Worm (Caenorhabditis elegans) whole organism, early embryonic: ENCODE data around the gene ttr-27.

Source experiments
- F13C5.2 ChIP-seq: sonication (generic microtip); optimal IDR thresholded peaks from 2 replicates; lab custom pipeline; 2017; ENCODE audit warnings: mild to moderate bottlenecking, missing genetic modification characterization, inconsistent platforms, missing compliant biosample characterization
- ama-1 ChIP-seq: fragments of 150-350 bp; optimal IDR thresholded peaks from 2 replicates; lab custom pipeline; 2014
- ceh-36 ChIP-seq: sonication (generic microtip); optimal IDR thresholded peaks from 2 replicates; lab custom pipeline; 2016; ENCODE audit warnings: missing genetic modification characterization, inconsistent platforms, missing compliant biosample characterization
- hmg-4 ChIP-seq: fragments of 200-800 bp; sonication (Bioruptor generic); optimal IDR thresholded peaks from 2 replicates; lab custom pipeline; 2018; ENCODE audit warnings: mild to moderate bottlenecking, missing genetic modification characterization, missing compliant biosample characterization
- hnd-1 ChIP-seq: sonication (generic microtip); optimal IDR thresholded peaks from 2 replicates; lab custom pipeline; 2016; ENCODE audit warnings: missing genetic modification characterization, missing compliant biosample characterization
- scrt-1 ChIP-seq: fragments of 200-800 bp; sonication (Bioruptor generic); IDR thresholded peaks from 2 replicates; pipeline ENCODE4 v1.3.6; 2022; ENCODE audit warnings: missing genetic modification characterization, missing compliant biosample characterization
- tbx-37 ChIP-seq: fragments of 200-800 bp; sonication (Bioruptor generic); conservative IDR thresholded peaks from 2 replicates; pipeline ENCODE4 v1.3.6; 2022; ENCODE audit warnings: missing genetic modification reagents, missing genetic modification characterization, missing compliant biosample characterization

DNA sequence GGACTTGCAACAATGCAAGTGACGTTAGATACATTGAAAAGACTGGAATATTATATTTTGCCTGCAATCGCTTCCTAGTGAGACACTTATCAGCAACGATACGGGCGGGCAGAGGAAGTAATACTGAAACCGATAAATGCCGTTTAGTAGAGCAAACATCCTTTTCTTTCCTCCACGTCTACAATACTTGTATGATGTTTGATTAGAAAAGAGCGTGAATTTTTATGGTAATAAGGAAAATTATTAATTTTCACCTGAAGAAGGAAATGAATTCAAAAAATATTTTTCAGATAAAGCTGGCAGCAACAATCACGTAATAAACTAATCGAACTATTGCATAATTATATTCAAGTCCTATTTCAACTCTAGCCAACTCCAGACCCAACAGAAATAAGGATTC, 49.1 kb downstream of the ttr-27 start, which contains the start of gene C44H9.7:
- no peak for TF ChIP-seq ama-1 (lab: Kevin White, UChicago)
- TF ChIP-seq F13C5.2 (tag; lab: Kevin White, UChicago): no peak
- no peak for TF ChIP-seq scrt-1 (GFP tag; lab: Robert Waterston, UW)
- TF ChIP-seq hnd-1: no peak
- no peak for TF ChIP-seq hmg-4 (GFP tag; lab: Kevin White, UChicago)
- TF ChIP-seq tbx-37: no peak
- TF ChIP-seq ceh-36 (tag; lab: Kevin White, UChicago): no peak
